Fruit fly (Drosophila melanogaster) whole organism, embryonic: ENCODE data around the gene Gr22b.

Experiments used
- CG6683 ChIP-seq: fragments of 200-800 bp; sonication (Bioruptor generic); optimal IDR thresholded peaks from 2 replicates; lab custom pipeline; 2017; ENCODE audit warnings: missing biosample characterization, mild to moderate bottlenecking, missing genetic modification characterization, missing genetic modification reagents
- CG7963 ChIP-seq: fragments of 200-800 bp; sonication (Bioruptor generic); IDR thresholded peaks from 3 replicates; pipeline ENCODE4 v1.3.6; 2022; ENCODE audit warnings: missing biosample characterization, missing genetic modification characterization; ENCODE audit not compliant: partially characterized antibody
- CkIIα-i1 ChIP-seq: fragments of 200-800 bp; sonication (Bioruptor generic); IDR thresholded peaks from 2 replicates; pipeline ENCODE4 v1.3.6; 2022; ENCODE audit warnings: missing biosample characterization, missing genetic modification characterization
- ERR ChIP-seq: fragments of 200-800 bp; sonication (Bioruptor generic); optimal IDR thresholded peaks from 2 replicates; lab custom pipeline; 2016; ENCODE audit warnings: missing biosample characterization, missing genetic modification characterization
- H15 ChIP-seq: fragments of 200-800 bp; sonication (Bioruptor generic); IDR thresholded peaks from 3 replicates; pipeline ENCODE4 v1.3.6; 2022; ENCODE audit warnings: missing biosample characterization, missing genetic modification characterization
- az2 ChIP-seq: fragments of 200-800 bp; sonication (Bioruptor generic); optimal IDR thresholded peaks from 3 replicates; lab custom pipeline; 2016; ENCODE audit warnings: missing biosample characterization, missing genetic modification characterization
- tgo ChIP-seq: fragments of 200-800 bp; sonication (Bioruptor generic); IDR thresholded peaks from 3 replicates; pipeline ENCODE4 v1.3.6; 2022; ENCODE audit warnings: missing biosample characterization, missing genetic modification characterization
- unpg ChIP-seq: fragments of 200-800 bp; sonication (Bioruptor generic); optimal IDR thresholded peaks from 3 replicates; lab custom pipeline; 2018; ENCODE audit warnings: missing biosample characterization, mild to moderate bottlenecking, missing genetic modification characterization, moderate library complexity
- zfh2 ChIP-seq: fragments of 200-800 bp; sonication (Bioruptor generic); optimal IDR thresholded peaks from 2 replicates; lab custom pipeline; 2016; ENCODE audit warnings: missing biosample characterization, missing genetic modification characterization

- no peak for TF ChIP-seq zfh2 (GFP tag; lab: Kevin White, UChicago)
- no peak for TF ChIP-seq ERR (GFP tag; lab: Kevin White, UChicago)
- TF ChIP-seq CkIIα-i1 (GFP tag; lab: Robert Waterston, UW), result no peak
- TF ChIP-seq CG7963 (GFP tag; lab: Robert Waterston, UW), result no peak
- no peak for TF ChIP-seq unpg (GFP tag; lab: Kevin White, UChicago)
- no peak for TF ChIP-seq CG6683 (GFP tag; lab: Kevin White, UChicago)
- no peak for TF ChIP-seq tgo (GFP tag; lab: Robert Waterston, UW)
- no peak for TF ChIP-seq H15 (GFP tag; lab: Robert Waterston, UW)
- TF ChIP-seq az2, result no peak
These were observed 43.2 kb upstream of the Gr22b start, which contains the start of gene wry for dm6 chr2L:1836238-1836637.
